Fruit fly (Drosophila melanogaster) whole organism, wandering third instar larva: Measurements from ENCODE around the gene DNAlig3.
A peak's percentile ranks its signal among the peaks of the same experiment; 100 is the strongest.

Experiments used
- Abd-B ChIP-seq: fragments of >200 bp; optimal IDR thresholded peaks from 2 replicates; lab custom pipeline; 2017; ENCODE audit warnings: missing biosample characterization, missing genetic modification characterization
- Dfd ChIP-seq: fragments of >200 bp; optimal IDR thresholded peaks from 2 replicates; lab custom pipeline; 2017; ENCODE audit warnings: missing biosample characterization, missing genetic modification characterization
- Jra ChIP-seq: sonication (Bioruptor generic); optimal IDR thresholded peaks from 2 replicates; lab custom pipeline; 2016; ENCODE audit warnings: missing biosample characterization, missing genetic modification characterization
- Mio ChIP-seq: sonication (Bioruptor generic); optimal IDR thresholded peaks from 2 replicates; lab custom pipeline; 2016; ENCODE audit warnings: missing biosample characterization, missing genetic modification characterization
- N ChIP-seq: fragments of >200 bp; optimal IDR thresholded peaks from 2 replicates; lab custom pipeline; 2018; ENCODE audit warnings: missing biosample characterization, missing external identifiers, missing genetic modification characterization
- OdsH ChIP-seq: fragments of 200-800 bp; sonication (Bioruptor generic); optimal IDR thresholded peaks from 2 replicates; lab custom pipeline; 2016; ENCODE audit warnings: missing biosample characterization, mild to moderate bottlenecking, missing genetic modification characterization
- Vsx2 ChIP-seq: fragments of 200-300, 225-300 bp; sonication (Bioruptor generic); optimal IDR thresholded peaks from 2 replicates; lab custom pipeline; 2018; ENCODE audit warnings: missing biosample characterization, missing genetic modification characterization; ENCODE audit not compliant: partially characterized antibody
- dl ChIP-seq, 2 experiments: fragments of 175-275, 200-275 bp in 1 of 2; fragments of 200-275 bp in 1 of 2; sonication (Bioruptor generic); optimal IDR thresholded peaks; lab custom pipeline; 2018; ENCODE audit warnings: mild to moderate bottlenecking in 2 of 2, missing biosample characterization in 2 of 2, missing genetic modification characterization in 2 of 2, moderate library complexity in 2 of 2; ENCODE audit not compliant: partially characterized antibody in 2 of 2, insufficient read depth in 1 of 2
- dsf ChIP-seq: sonication (Bioruptor generic); optimal IDR thresholded peaks from 2 replicates; lab custom pipeline; 2016; ENCODE audit warnings: missing biosample characterization, missing genetic modification characterization, borderline replicate concordance
- fru ChIP-seq: fragments of 200-800 bp; sonication (Bioruptor generic); optimal IDR thresholded peaks from 3 replicates; lab custom pipeline; 2016; ENCODE audit warnings: missing biosample characterization, mild to moderate bottlenecking, missing genetic modification characterization
- h ChIP-seq: fragments of 200-800 bp; sonication (Bioruptor generic); optimal IDR thresholded peaks from 3 replicates; lab custom pipeline; 2016; ENCODE audit warnings: missing biosample characterization, mild to moderate bottlenecking, missing genetic modification characterization
- psq ChIP-seq: fragments of 200-800 bp; sonication (Bioruptor generic); optimal IDR thresholded peaks from 3 replicates; lab custom pipeline; 2017; ENCODE audit warnings: missing biosample characterization, mild to moderate bottlenecking, missing genetic modification characterization, moderate library complexity
- sage ChIP-seq: fragments of 200-800 bp; sonication (Bioruptor generic); optimal IDR thresholded peaks from 2 replicates; lab custom pipeline; 2016; ENCODE audit warnings: missing biosample characterization, mild to moderate bottlenecking, missing genetic modification characterization
- usp ChIP-seq: fragments of >200 bp; optimal IDR thresholded peaks from 2 replicates; lab custom pipeline; 2017; ENCODE audit warnings: missing biosample characterization, missing genetic modification characterization

dm6 chr3R:12413274-12413958, 11.8 kb upstream of the DNAlig3 start, which contains the start of the genes Dip-C and pps:
- no peak for TF ChIP-seq Dfd (GFP tag; lab: Kevin White, UChicago)
- no peak for TF ChIP-seq N
- TF ChIP-seq OdsH (GFP tag; lab: Kevin White, UChicago) = no peak
- TF ChIP-seq Vsx2 (GFP tag; lab: Kevin White, UChicago) = no peak
- no peak for TF ChIP-seq Jra (GFP tag; lab: Kevin White, UChicago)
- TF ChIP-seq h (GFP tag; lab: Kevin White, UChicago) = no peak
- TF ChIP-seq psq (GFP tag; lab: Kevin White, UChicago) = peak; percentile 4
- TF ChIP-seq Mio (GFP tag; lab: Kevin White, UChicago) = no peak
- no peak for TF ChIP-seq dl (GFP tag; optimal IDR thresholded peaks at IDR 0.05; lab: Kevin White, UChicago; ENCODE audit: insufficient read depth in 1 of 2, partially characterized antibody in 2 of 2)
- TF ChIP-seq fru (GFP tag; lab: Kevin White, UChicago) = no peak
- TF ChIP-seq dsf (GFP tag; lab: Kevin White, UChicago) = no peak
- no peak for TF ChIP-seq sage (GFP tag; lab: Kevin White, UChicago)
- no peak for TF ChIP-seq usp
- TF ChIP-seq Abd-B (GFP tag; lab: Kevin White, UChicago) = no peak
